Worm (Caenorhabditis elegans) whole organism, L1 larva: ENCODE data around the gene R144.6.
A peak's percentile ranks its signal among the peaks of the same experiment; 100 is the strongest.

Experiments used
- C16A3.4 ChIP-seq: fragments of 150-350 bp; optimal IDR thresholded peaks from 2 replicates; lab custom pipeline; 2014; ENCODE audit warnings: missing biosample characterization, missing genetic modification characterization
- C34B4.2 ChIP-seq: sonication (generic microtip); optimal IDR thresholded peaks from 2 replicates; lab custom pipeline; 2017; ENCODE audit warnings: mild to moderate bottlenecking, missing genetic modification characterization, missing compliant biosample characterization
- F16B12.6 ChIP-seq: fragments of 150-350 bp; optimal IDR thresholded peaks from 2 replicates; lab custom pipeline; 2014; ENCODE audit warnings: missing biosample characterization, missing genetic modification characterization
- Y116A8C.19 ChIP-seq: sonication (generic microtip); optimal IDR thresholded peaks from 2 replicates; lab custom pipeline; 2016; ENCODE audit warnings: missing compliant biosample characterization, missing genetic modification characterization, borderline replicate concordance
- alr-1 ChIP-seq: fragments of 200-800 bp; sonication (Bioruptor generic); optimal IDR thresholded peaks from 2 replicates; lab custom pipeline; 2018; ENCODE audit warnings: borderline replicate concordance, mild to moderate bottlenecking, missing genetic modification characterization, missing compliant biosample characterization
- ceh-88 ChIP-seq: fragments of 200-800 bp; sonication (Bioruptor generic); IDR thresholded peaks from 2 replicates; pipeline ENCODE4 v1.3.6; 2022; ENCODE audit warnings: missing genetic modification characterization, missing compliant biosample characterization
- ceh-90 ChIP-seq: sonication (generic microtip); optimal IDR thresholded peaks from 2 replicates; lab custom pipeline; 2016; ENCODE audit warnings: missing genetic modification characterization, missing compliant biosample characterization
- dsc-1 ChIP-seq: sonication (generic microtip); optimal IDR thresholded peaks from 2 replicates; lab custom pipeline; 2016; ENCODE audit warnings: mild to moderate bottlenecking, missing genetic modification characterization, missing compliant biosample characterization
- efl-1 ChIP-seq, 4 experiments: fragments of 150-350 bp; optimal IDR thresholded peaks in 3 of 4; peaks in 1 of 4; 1 replicate in 1 of 4; 2 replicates in 3 of 4; lab custom pipeline; 2014; ENCODE audit warnings: missing biosample characterization in 2 of 4, missing genetic modification characterization in 2 of 4, missing genetic modification reagents in 2 of 4
- efl-3 ChIP-seq: fragments of 200-800 bp; sonication (Bioruptor generic); optimal IDR thresholded peaks from 2 replicates; lab custom pipeline; 2018; ENCODE audit warnings: mild to moderate bottlenecking, missing genetic modification characterization, missing compliant biosample characterization
- egl-13 ChIP-seq: sonication (generic microtip); optimal IDR thresholded peaks from 2 replicates; lab custom pipeline; 2016; ENCODE audit warnings: missing genotype, missing genetic modification reagents, missing genetic modification characterization, missing compliant biosample characterization
- egl-27 ChIP-seq, 2 experiments: fragments of 150-350 bp in 1 of 2; sonication (generic microtip); optimal IDR thresholded peaks; 3 replicates each; lab custom pipeline; 2017 to 2018; ENCODE audit warnings: missing biosample characterization in 2 of 2, missing genetic modification characterization in 2 of 2, missing genetic modification reagents in 2 of 2
- elt-2 ChIP-seq: sonication (generic microtip); optimal IDR thresholded peaks from 2 replicates; lab custom pipeline; 2016; ENCODE audit warnings: missing genetic modification characterization, mild to moderate bottlenecking, inconsistent platforms, missing compliant biosample characterization, missing genetic modification reagents
- ets-5 ChIP-seq: fragments of 200-800 bp; sonication (Bioruptor generic); IDR thresholded peaks from 2 replicates; pipeline ENCODE4 v1.3.6; 2022; ENCODE audit warnings: missing genetic modification characterization, missing compliant biosample characterization
- fkh-4 ChIP-seq: sonication (generic microtip); optimal IDR thresholded peaks from 2 replicates; lab custom pipeline; 2016; ENCODE audit warnings: missing compliant biosample characterization, missing genetic modification characterization, borderline replicate concordance
- hlh-4 ChIP-seq: sonication (generic microtip); optimal IDR thresholded peaks from 2 replicates; lab custom pipeline; 2016; ENCODE audit warnings: mild to moderate bottlenecking, missing genetic modification characterization, missing compliant biosample characterization
- jun-1 ChIP-seq: fragments of 150-350 bp; optimal IDR thresholded peaks from 2 replicates; lab custom pipeline; 2014; ENCODE audit warnings: missing biosample characterization, missing genetic modification reagents, missing genetic modification characterization
- lin-13 ChIP-seq: fragments of 150-350 bp; optimal IDR thresholded peaks from 2 replicates; lab custom pipeline; 2014; ENCODE audit warnings: missing biosample characterization, missing genetic modification reagents, missing genetic modification characterization
- lin-14 ChIP-seq: fragments of 200-800 bp; sonication (Bioruptor generic); optimal IDR thresholded peaks from 2 replicates; lab custom pipeline; 2018; ENCODE audit warnings: mild to moderate bottlenecking, missing genetic modification characterization, moderate library complexity, missing compliant biosample characterization
- lin-35 ChIP-seq, 2 experiments: fragments of 150-350 bp; optimal IDR thresholded peaks; 2 replicates each; lab custom pipeline; 2014; ENCODE audit warnings: missing biosample characterization in 2 of 2, missing genetic modification characterization in 2 of 2, missing genetic modification reagents in 2 of 2
- mab-9 ChIP-seq: fragments of 200-800 bp; sonication (Bioruptor generic); IDR thresholded peaks from 2 replicates; pipeline ENCODE4 v1.3.6; 2022; ENCODE audit warnings: missing genetic modification reagents, missing genetic modification characterization, missing compliant biosample characterization
- mdl-1 ChIP-seq, 2 experiments: fragments of 150-350 bp; optimal IDR thresholded peaks; 2 replicates each; lab custom pipeline; 2014 to 2017; ENCODE audit warnings: missing biosample characterization in 2 of 2, missing genetic modification characterization in 2 of 2, inconsistent platforms in 1 of 2
- mep-1 ChIP-seq: fragments of 150-350 bp; optimal IDR thresholded peaks from 2 replicates; lab custom pipeline; 2014; ENCODE audit warnings: missing biosample characterization, missing genetic modification characterization
- nhr-11 ChIP-seq: fragments of 150-350 bp; optimal IDR thresholded peaks from 2 replicates; lab custom pipeline; 2014; ENCODE audit warnings: missing biosample characterization, missing genetic modification characterization
- nhr-12 ChIP-seq: sonication (generic microtip); optimal IDR thresholded peaks from 2 replicates; lab custom pipeline; 2017; ENCODE audit warnings: missing biosample characterization, missing genetic modification characterization
- nhr-19 ChIP-seq: fragments of 200-800 bp; sonication (Bioruptor generic); conservative IDR thresholded peaks from 2 replicates; pipeline ENCODE4 v1.3.6; 2022; ENCODE audit warnings: missing genetic modification characterization, missing compliant biosample characterization
- nhr-20 ChIP-seq: sonication (generic microtip); optimal IDR thresholded peaks from 2 replicates; lab custom pipeline; 2016; ENCODE audit warnings: mild to moderate bottlenecking, missing genetic modification characterization, missing compliant biosample characterization
- nhr-237 ChIP-seq: fragments of 150-350 bp; optimal IDR thresholded peaks from 2 replicates; lab custom pipeline; 2014; ENCODE audit warnings: missing biosample characterization, missing genetic modification characterization
- nhr-28 ChIP-seq: fragments of 150-350 bp; optimal IDR thresholded peaks from 2 replicates; lab custom pipeline; 2014; ENCODE audit warnings: missing biosample characterization, missing genetic modification characterization
- nhr-47 ChIP-seq: sonication (generic microtip); optimal IDR thresholded peaks from 2 replicates; lab custom pipeline; 2016; ENCODE audit warnings: mild to moderate bottlenecking, missing genetic modification characterization, moderate library complexity, missing compliant biosample characterization
- nhr-71 ChIP-seq: sonication (generic microtip); optimal IDR thresholded peaks from 2 replicates; lab custom pipeline; 2016; ENCODE audit warnings: mild to moderate bottlenecking, missing genetic modification characterization, moderate library complexity, missing compliant biosample characterization
- nhr-84 ChIP-seq: sonication (generic microtip); optimal IDR thresholded peaks from 2 replicates; lab custom pipeline; 2017; ENCODE audit warnings: missing biosample characterization, missing genetic modification characterization
- nhr-85 ChIP-seq: sonication (generic microtip); peaks from one replicate; lab custom pipeline; 2016; ENCODE audit warnings: missing genetic modification characterization, inconsistent platforms, missing compliant biosample characterization
- nhr-90 ChIP-seq: sonication (generic microtip); optimal IDR thresholded peaks from 2 replicates; lab custom pipeline; 2016; ENCODE audit warnings: mild to moderate bottlenecking, missing genetic modification characterization, missing compliant biosample characterization; ENCODE audit not compliant: poor library complexity
- pax-3 ChIP-seq: fragments of 200-800 bp; sonication (Bioruptor generic); optimal IDR thresholded peaks from 2 replicates; lab custom pipeline; 2018; ENCODE audit warnings: mild to moderate bottlenecking, missing genetic modification characterization, moderate library complexity, missing compliant biosample characterization
- rnt-1 ChIP-seq: sonication (generic microtip); optimal IDR thresholded peaks from 2 replicates; lab custom pipeline; 2016; ENCODE audit warnings: mild to moderate bottlenecking, missing genetic modification characterization, moderate library complexity, missing compliant biosample characterization
- skn-1 ChIP-seq: fragments of 150-350 bp; optimal IDR thresholded peaks from 2 replicates; lab custom pipeline; 2014; ENCODE audit warnings: missing biosample characterization, missing genetic modification characterization
- snpc-4 ChIP-seq: fragments of 150-350 bp; optimal IDR thresholded peaks from 2 replicates; lab custom pipeline; 2014; ENCODE audit warnings: missing biosample characterization, missing genetic modification characterization
- snu-23 ChIP-seq: sonication (generic microtip); optimal IDR thresholded peaks from 2 replicates; lab custom pipeline; 2016; ENCODE audit warnings: missing genetic modification characterization, missing compliant biosample characterization
- tbx-2 ChIP-seq: sonication (generic microtip); optimal IDR thresholded peaks from 2 replicates; lab custom pipeline; 2016; ENCODE audit warnings: missing genetic modification characterization, missing compliant biosample characterization
- unc-130 ChIP-seq: fragments of 150-350 bp; optimal IDR thresholded peaks from 2 replicates; lab custom pipeline; 2017; ENCODE audit warnings: missing biosample characterization, missing genetic modification characterization, inconsistent platforms
- unc-30 ChIP-seq: sonication (generic microtip); optimal IDR thresholded peaks from 2 replicates; lab custom pipeline; 2017; ENCODE audit warnings: missing biosample characterization, missing genetic modification characterization
- vab-15 ChIP-seq: sonication (generic microtip); optimal IDR thresholded peaks from 2 replicates; lab custom pipeline; 2017; ENCODE audit warnings: missing genotype, mild to moderate bottlenecking, missing genetic modification characterization, missing compliant biosample characterization
- xbp-1 ChIP-seq: sonication (generic microtip); optimal IDR thresholded peaks from 2 replicates; lab custom pipeline; 2016; ENCODE audit warnings: missing genetic modification characterization, missing compliant biosample characterization
- zag-1 ChIP-seq: fragments of 150-350 bp; optimal IDR thresholded peaks from 2 replicates; lab custom pipeline; 2014; ENCODE audit warnings: missing biosample characterization, missing genetic modification characterization
- ztf-4 ChIP-seq: fragments of 150-350 bp; optimal IDR thresholded peaks from 2 replicates; lab custom pipeline; 2014; ENCODE audit warnings: missing biosample characterization, missing genetic modification characterization

R144.6 gene

ce11 chrIII:5021689-5022088 is 17.2 kb upstream of the R144.6 start, which contains the start of gene R144.3:
Gene R144.3 (plus strand): TSS chrIII:5021989.
- no peak for TF ChIP-seq nhr-47 (tag; lab: Kevin White, UChicago)
- no peak for TF ChIP-seq nhr-11 (tag; lab: Kevin White, UChicago)
- no peak for TF ChIP-seq nhr-85 (tag; lab: Kevin White, UChicago)
- no peak for TF ChIP-seq egl-27 (tag; optimal IDR thresholded peaks at IDR 0.05; lab: Kevin White, UChicago)
- no peak for TF ChIP-seq skn-1 (tag; lab: Kevin White, UChicago)
- no peak for TF ChIP-seq nhr-20 (tag; lab: Kevin White, UChicago)
- no peak for TF ChIP-seq ceh-90 (tag; lab: Kevin White, UChicago)
- no peak for TF ChIP-seq snu-23 (GFP tag; lab: Kevin White, UChicago)
- no peak for TF ChIP-seq efl-3 (GFP tag; lab: Kevin White, UChicago)

- TF ChIP-seq C16A3.4: no peak
- TF ChIP-seq nhr-71: no peak
- TF ChIP-seq nhr-47 (tag; lab: Kevin White, UChicago): no peak
- no peak for TF ChIP-seq ets-5 (GFP tag; lab: Robert Waterston, UW)
- no peak for TF ChIP-seq ceh-88 (GFP tag; lab: Robert Waterston, UW)
- TF ChIP-seq nhr-237 (tag; lab: Kevin White, UChicago): no peak
- TF ChIP-seq nhr-28 (tag; lab: Kevin White, UChicago): no peak
- no peak for TF ChIP-seq nhr-12 (tag; lab: Kevin White, UChicago)
- TF ChIP-seq, all 84 proteins: peak for 0
Measured at ce11 chrIII:5020924-5021323, 16.4 kb upstream of the R144.6 start, which contains the start of gene mdt-11. Gene mdt-11 (plus strand): TSS chrIII:5021224.

ce11 chrIII:5018116-5018689 is 13.7 kb upstream of the R144.6 start, which contains the start of gene wip-1:
Gene wip-1 (plus strand): TSS chrIII:5018639.
- TF ChIP-seq pax-3 (peak; percentile 94), fkh-4 (tag; lab: Kevin White, UChicago) (peak; percentile 62), unc-30 (tag; lab: Kevin White, UChicago) (no peak), hlh-4 (no peak), xbp-1 (tag; lab: Kevin White, UChicago) (peak; percentile 98), nhr-28 (tag; lab: Kevin White, UChicago) (no peak), efl-1 (optimal IDR thresholded peaks at IDR 0.05; lab: Kevin White, UChicago) (peak; percentile 94 to 95), efl-1 (GFP tag; optimal IDR thresholded peaks at IDR 0.05 in 1 of 2; lab: Kevin White, UChicago) (peak; percentile 86 to 99), ets-5 (GFP tag; lab: Robert Waterston, UW) (no peak), nhr-84 (tag; lab: Kevin White, UChicago) (no peak), alr-1 (no peak), lin-13 (GFP tag; lab: Kevin White, UChicago) (peak; percentile 98), nhr-71 (peak; percentile 99), jun-1 (peak; percentile 97), C34B4.2 (tag; lab: Kevin White, UChicago) (peak; percentile 34), snpc-4 (peak; percentile 92), skn-1 (tag; lab: Kevin White, UChicago) (peak; percentile 94), F16B12.6 (tag; lab: Kevin White, UChicago) (peak; percentile 71), ztf-4 (peak; percentile 98), mdl-1 (tag; optimal IDR thresholded peaks at IDR 0.05; lab: Kevin White, UChicago) (peak in 1 of 2 experiments; percentile 98), lin-14 (GFP tag; lab: Kevin White, UChicago) (peak; percentile 99), rnt-1 (tag; lab: Kevin White, UChicago) (peak; percentile 98), lin-35 (GFP tag; optimal IDR thresholded peaks at IDR 0.05; lab: Kevin White, UChicago) (peak; percentile 95 to 96), elt-2 (peak; percentile 91), tbx-2 (tag; lab: Kevin White, UChicago) (peak; percentile 99), nhr-90 (tag; lab: Kevin White, UChicago) (peak; percentile 99), mab-9 (GFP tag; lab: Robert Waterston, UW) (peak; percentile 89), nhr-20 (tag; lab: Kevin White, UChicago) (peak; percentile 99), zag-1 (tag; lab: Kevin White, UChicago) (peak; percentile 57), mep-1 (tag; lab: Kevin White, UChicago) (peak; percentile 99), egl-13 (peak; percentile 95), nhr-19 (GFP tag; lab: Robert Waterston, UW) (peak; percentile 98), unc-130 (tag; lab: Kevin White, UChicago) (peak; percentile 100), dsc-1 (tag; lab: Kevin White, UChicago) (peak; percentile 98), Y116A8C.19 (no peak), vab-15 (tag; lab: Kevin White, UChicago) (peak; percentile 76), ceh-90 (tag; lab: Kevin White, UChicago) (peak; percentile 56)
